Worm (Caenorhabditis elegans) whole organism, late embryonic: ENCODE measurements around the gene dnj-11.

Source experiments
- C08G9.2 ChIP-seq: sonication (generic microtip); optimal IDR thresholded peaks from 2 replicates; lab custom pipeline; 2016; ENCODE audit warnings: mild to moderate bottlenecking, missing genetic modification characterization, moderate library complexity, missing compliant biosample characterization
- C38D4.7 ChIP-seq: fragments of 200-800 bp; sonication (Bioruptor generic); optimal IDR thresholded peaks from 2 replicates; lab custom pipeline; 2018; ENCODE audit warnings: mild to moderate bottlenecking, missing genetic modification characterization, moderate library complexity, missing compliant biosample characterization
- F13H6.1 ChIP-seq: sonication (generic microtip); optimal IDR thresholded peaks from 2 replicates; lab custom pipeline; 2016; ENCODE audit warnings: missing genetic modification characterization, missing compliant biosample characterization
- K02D7.2 ChIP-seq: sonication (generic microtip); optimal IDR thresholded peaks from 2 replicates; lab custom pipeline; 2017; ENCODE audit warnings: mild to moderate bottlenecking, missing genetic modification characterization, missing compliant biosample characterization
- T23F11.4 ChIP-seq: fragments of 200-800 bp; sonication (Bioruptor generic); optimal IDR thresholded peaks from 2 replicates; lab custom pipeline; 2018; ENCODE audit warnings: mild to moderate bottlenecking, missing genetic modification characterization, missing compliant biosample characterization
- Y22D7AL.16 ChIP-seq: sonication (generic microtip); optimal IDR thresholded peaks from 2 replicates; lab custom pipeline; 2016; ENCODE audit warnings: missing genetic modification characterization, missing compliant biosample characterization
- ahr-1 ChIP-seq: sonication (generic microtip); optimal IDR thresholded peaks from 2 replicates; lab custom pipeline; 2016; ENCODE audit warnings: missing genetic modification characterization, missing compliant biosample characterization
- ama-1 ChIP-seq: fragments of 150-350 bp; optimal IDR thresholded peaks from 2 replicates; lab custom pipeline; 2014
- ceh-14 ChIP-seq: sonication (generic microtip); optimal IDR thresholded peaks from 2 replicates; lab custom pipeline; 2016; ENCODE audit warnings: missing genotype, missing genetic modification characterization, missing compliant biosample characterization
- ceh-19 ChIP-seq: fragments of 200-800 bp; sonication (Bioruptor generic); optimal IDR thresholded peaks from 2 replicates; lab custom pipeline; 2018; ENCODE audit warnings: mild to moderate bottlenecking, missing genetic modification characterization, missing compliant biosample characterization
- ceh-2 ChIP-seq: sonication (generic microtip); optimal IDR thresholded peaks from 2 replicates; lab custom pipeline; 2016; ENCODE audit warnings: missing genotype, missing genetic modification characterization, missing compliant biosample characterization
- ceh-22 ChIP-seq: sonication (generic microtip); optimal IDR thresholded peaks from 2 replicates; lab custom pipeline; 2017; ENCODE audit warnings: missing biosample characterization, missing genetic modification characterization
- ceh-31 ChIP-seq: sonication (generic microtip); optimal IDR thresholded peaks from 2 replicates; lab custom pipeline; 2016; ENCODE audit warnings: missing genetic modification characterization, missing compliant biosample characterization
- ceh-9 ChIP-seq: sonication (generic microtip); optimal IDR thresholded peaks from 2 replicates; lab custom pipeline; 2016; ENCODE audit warnings: mild to moderate bottlenecking, missing genetic modification characterization, inconsistent platforms, missing compliant biosample characterization
- che-1 ChIP-seq: sonication (generic microtip); optimal IDR thresholded peaks from 2 replicates; lab custom pipeline; 2016; ENCODE audit warnings: mild to moderate bottlenecking, missing genetic modification characterization, missing compliant biosample characterization
- dmd-4 ChIP-seq: sonication (generic microtip); optimal IDR thresholded peaks from 2 replicates; lab custom pipeline; 2016; ENCODE audit warnings: borderline replicate concordance, missing genetic modification characterization, missing compliant biosample characterization
- dve-1 ChIP-seq: sonication (generic microtip); optimal IDR thresholded peaks from 2 replicates; lab custom pipeline; 2017; ENCODE audit warnings: antibody characterized with exemption, mild to moderate bottlenecking, missing genetic modification characterization, missing compliant biosample characterization
- fax-1 ChIP-seq: sonication (generic microtip); optimal IDR thresholded peaks from 2 replicates; lab custom pipeline; 2016; ENCODE audit warnings: missing genotype, missing genetic modification characterization, missing compliant biosample characterization
- fkh-10 ChIP-seq: fragments of 150-350 bp; optimal IDR thresholded peaks from 2 replicates; lab custom pipeline; 2014; ENCODE audit warnings: missing biosample characterization, missing genetic modification reagents, missing genetic modification characterization
- gmeb-2 ChIP-seq: sonication (generic microtip); optimal IDR thresholded peaks from 2 replicates; lab custom pipeline; 2016; ENCODE audit warnings: missing genetic modification characterization, inconsistent platforms, missing compliant biosample characterization
- hlh-15 ChIP-seq: sonication (generic microtip); optimal IDR thresholded peaks from 2 replicates; lab custom pipeline; 2016; ENCODE audit warnings: missing genetic modification characterization, missing compliant biosample characterization
- hlh-6 ChIP-seq: sonication (generic microtip); optimal IDR thresholded peaks from 2 replicates; lab custom pipeline; 2016; ENCODE audit warnings: missing genotype, missing genetic modification characterization, missing compliant biosample characterization
- madf-2 ChIP-seq: sonication (generic microtip); optimal IDR thresholded peaks from 2 replicates; lab custom pipeline; 2017; ENCODE audit warnings: missing genetic modification characterization, missing compliant biosample characterization
- mec-3 ChIP-seq: sonication (generic microtip); optimal IDR thresholded peaks from 2 replicates; lab custom pipeline; 2016; ENCODE audit warnings: borderline replicate concordance, missing genetic modification characterization, missing compliant biosample characterization
- nfya-1 ChIP-seq: sonication (generic microtip); optimal IDR thresholded peaks from 2 replicates; lab custom pipeline; 2017; ENCODE audit warnings: missing genetic modification characterization, mild to moderate bottlenecking, missing compliant biosample characterization, antibody characterized with exemption, moderate library complexity
- nhr-232 ChIP-seq: sonication (generic microtip); optimal IDR thresholded peaks from 2 replicates; lab custom pipeline; 2016; ENCODE audit warnings: missing genetic modification characterization, missing compliant biosample characterization
- pat-9 ChIP-seq: fragments of 200-800 bp; sonication (Bioruptor generic); optimal IDR thresholded peaks from 2 replicates; lab custom pipeline; 2018; ENCODE audit warnings: mild to moderate bottlenecking, missing genetic modification characterization, moderate library complexity, missing compliant biosample characterization
- pax-1 ChIP-seq: fragments of 150-350 bp; optimal IDR thresholded peaks from 2 replicates; lab custom pipeline; 2014; ENCODE audit warnings: missing biosample characterization, missing genetic modification characterization
- pros-1 ChIP-seq: fragments of 150-350 bp; optimal IDR thresholded peaks from 2 replicates; lab custom pipeline; 2014; ENCODE audit warnings: missing biosample characterization, missing genetic modification reagents, missing genetic modification characterization
- rnt-1 ChIP-seq: sonication (generic microtip); optimal IDR thresholded peaks from 2 replicates; lab custom pipeline; 2016; ENCODE audit warnings: missing genetic modification characterization, missing compliant biosample characterization
- sdc-2 ChIP-seq: sonication (generic microtip); optimal IDR thresholded peaks from 2 replicates; lab custom pipeline; 2016; ENCODE audit warnings: missing genotype, missing genetic modification characterization, missing compliant biosample characterization
- sox-2 ChIP-seq: fragments of 200-800 bp; sonication (Bioruptor generic); IDR thresholded peaks from 2 replicates; pipeline ENCODE4 v1.3.6; 2022; ENCODE audit warnings: missing genetic modification reagents, missing genetic modification characterization, missing compliant biosample characterization
- sox-4 ChIP-seq: sonication (generic microtip); optimal IDR thresholded peaks from 2 replicates; lab custom pipeline; 2017; ENCODE audit warnings: mild to moderate bottlenecking, missing genetic modification characterization, inconsistent platforms, missing compliant biosample characterization
- tbx-2 ChIP-seq: sonication (generic microtip); optimal IDR thresholded peaks from 2 replicates; lab custom pipeline; 2016; ENCODE audit warnings: missing genetic modification characterization, missing compliant biosample characterization
- tbx-7 ChIP-seq: sonication (generic microtip); optimal IDR thresholded peaks from 2 replicates; lab custom pipeline; 2016; ENCODE audit warnings: missing genotype, missing genetic modification characterization, missing compliant biosample characterization
- unc-3 ChIP-seq, 2 experiments: fragments of 200-800 bp in 1 of 2; sonication (Bioruptor generic) in 1 of 2; sonication (generic microtip) in 1 of 2; conservative IDR thresholded peaks in 1 of 2; optimal IDR thresholded peaks in 1 of 2; 2 replicates each; pipeline versions ENCODE4 v1.3.6 to Lab custom; 2016 to 2022; ENCODE audit warnings: missing compliant biosample characterization in 2 of 2, missing genetic modification characterization in 2 of 2, missing genetic modification reagents in 1 of 2
- unc-42 ChIP-seq: sonication (generic microtip); optimal IDR thresholded peaks from 2 replicates; lab custom pipeline; 2016; ENCODE audit warnings: missing genotype, missing genetic modification characterization, missing compliant biosample characterization
- unc-55 ChIP-seq: sonication (generic microtip); optimal IDR thresholded peaks from 2 replicates; lab custom pipeline; 2017; ENCODE audit warnings: missing biosample characterization, missing genetic modification reagents, missing genetic modification characterization
- ztf-16 ChIP-seq: sonication (generic microtip); optimal IDR thresholded peaks from 2 replicates; lab custom pipeline; 2017; ENCODE audit warnings: missing genetic modification characterization, missing compliant biosample characterization

Gene dnj-11

DNA sequence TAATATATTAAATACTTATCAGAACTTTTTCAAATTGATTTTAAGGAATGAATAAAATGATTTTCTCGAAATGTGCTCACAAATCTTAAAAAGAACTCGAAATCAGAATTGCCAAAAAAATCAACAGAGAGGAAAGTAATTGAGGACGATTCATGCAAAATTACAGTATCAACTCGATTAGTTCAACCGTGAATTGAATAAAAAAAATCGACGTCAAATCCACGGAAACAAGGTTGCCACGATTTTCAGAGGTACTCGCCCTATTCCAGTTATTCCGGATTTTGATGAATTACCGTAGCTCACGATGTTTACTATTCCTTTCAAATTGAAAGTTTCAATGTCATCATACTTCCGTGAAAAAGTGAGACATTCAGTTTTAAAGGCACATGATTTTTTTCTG is 16.7 kb downstream of the dnj-11 start, which contains the start of gene F15B10.3:
TSS of gene F15B10.3 (plus strand) at position 301 of the 400 bp plus-strand sequence.
- TF ChIP-seq C08G9.2 (tag; lab: Kevin White, UChicago) (no peak), C38D4.7 (GFP tag; lab: Kevin White, UChicago) (no peak), T23F11.4 (no peak), F13H6.1 (tag; lab: Kevin White, UChicago) (no peak), dve-1 (no peak), ceh-19 (no peak), sox-4 (tag; lab: Kevin White, UChicago) (no peak), ceh-14 (tag; lab: Kevin White, UChicago) (no peak), ceh-31 (tag; lab: Kevin White, UChicago) (no peak), fkh-10 (no peak), dmd-4 (no peak), tbx-2 (tag; lab: Kevin White, UChicago) (no peak), K02D7.2 (tag; lab: Kevin White, UChicago) (no peak)

- TF ChIP-seq che-1 (tag; lab: Kevin White, UChicago) (no peak), dmd-4 (no peak), fax-1 (tag; lab: Kevin White, UChicago) (no peak), ama-1 (lab: Kevin White, UChicago) (no peak), unc-3 (GFP tag; conservative IDR thresholded peaks at IDR 0.05; lab: Robert Waterston, UW) (no peak), unc-3 (tag; optimal IDR thresholded peaks at IDR 0.05; lab: Kevin White, UChicago) (no peak)
Observed at ce11 chrIV:6603549-6603948, 17.9 kb downstream of the dnj-11 start.

DNA sequence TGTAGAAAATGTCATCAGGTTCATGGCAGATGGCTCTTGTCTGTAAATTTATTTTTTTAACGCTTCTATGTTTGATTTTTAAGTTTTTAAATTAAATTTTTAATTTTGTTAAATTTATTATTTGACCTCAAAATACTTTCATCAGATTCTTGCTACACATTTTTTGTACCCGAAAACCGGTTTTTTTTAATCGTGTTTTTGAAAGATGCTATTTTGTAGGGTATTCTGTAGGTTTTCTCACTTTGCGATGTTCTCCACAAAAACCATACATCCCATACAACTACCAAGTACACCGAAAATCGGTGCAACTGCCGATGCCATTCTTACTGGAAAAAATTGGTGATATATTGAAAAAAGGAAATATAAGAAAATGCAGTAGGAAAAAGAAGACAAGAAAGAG is 20.2 kb downstream of the dnj-11 start, which contains the start of gene nstp-2:
TSS of gene nstp-2 (minus strand) at position 326 of the 400 bp plus-strand sequence.
- TF ChIP-seq pros-1 (tag; lab: Kevin White, UChicago) (no peak), rnt-1 (no peak), pax-1 (tag; lab: Kevin White, UChicago) (no peak)

- TF ChIP-seq hlh-15, result no peak
- TF ChIP-seq mec-3 (tag; lab: Kevin White, UChicago), result no peak
- no peak for TF ChIP-seq K02D7.2 (tag; lab: Kevin White, UChicago)
- TF ChIP-seq ceh-22 (tag; lab: Kevin White, UChicago), result no peak
- TF ChIP-seq F13H6.1 (tag; lab: Kevin White, UChicago), result no peak
- no peak for TF ChIP-seq unc-42
- TF ChIP-seq ama-1 (lab: Kevin White, UChicago), result no peak
- TF ChIP-seq gmeb-2, result no peak
- no peak for TF ChIP-seq nfya-1 (tag; lab: Kevin White, UChicago)
- no peak for TF ChIP-seq tbx-7
- no peak for TF ChIP-seq pat-9
- TF ChIP-seq hlh-6 (tag; lab: Kevin White, UChicago), result no peak
- TF ChIP-seq dmd-4, result no peak
- no peak for TF ChIP-seq madf-2 (tag; lab: Kevin White, UChicago)
- TF ChIP-seq ztf-16 (tag; lab: Kevin White, UChicago), result no peak
- TF ChIP-seq nhr-232, result no peak
Observed at ce11 chrIV:6606587-6606986, 20.9 kb downstream of the dnj-11 start.

DNA sequence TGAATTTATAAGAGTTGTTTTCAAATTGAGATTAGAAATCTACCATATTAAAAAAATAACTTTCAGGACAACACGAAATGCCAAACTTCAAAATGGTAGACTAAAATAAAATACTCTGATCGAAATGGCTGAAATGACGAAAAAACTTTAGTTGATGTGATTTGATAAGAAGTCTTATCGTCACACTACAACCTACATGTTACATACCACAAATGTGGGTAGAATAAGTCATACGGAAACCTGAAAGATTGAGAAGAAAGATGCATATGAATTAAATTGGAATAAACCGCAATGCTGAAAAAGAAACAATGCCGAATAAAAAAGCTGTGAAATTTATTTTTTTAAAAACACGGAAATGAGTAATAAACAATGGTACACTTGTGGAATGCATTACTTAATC is 21.4 kb downstream of the dnj-11 start:
- TF ChIP-seq ceh-2 (tag; lab: Kevin White, UChicago), result no peak
- no peak for TF ChIP-seq ceh-9
- TF ChIP-seq Y22D7AL.16, result no peak
- TF ChIP-seq nfya-1 (tag; lab: Kevin White, UChicago), result no peak
- no peak for TF ChIP-seq hlh-15
- TF ChIP-seq sox-4 (tag; lab: Kevin White, UChicago), result no peak
- no peak for TF ChIP-seq unc-55 (GFP tag; lab: Kevin White, UChicago)
- TF ChIP-seq fkh-10, result no peak
- no peak for TF ChIP-seq ahr-1 (tag; lab: Kevin White, UChicago)
- no peak for TF ChIP-seq sdc-2 (tag; lab: Kevin White, UChicago)
- TF ChIP-seq che-1 (tag; lab: Kevin White, UChicago), result no peak
- TF ChIP-seq sox-2 (GFP tag; lab: Robert Waterston, UW), result no peak
